Fruit fly (Drosophila melanogaster): ENCODE results near the gene Cmpk.

Cmpk gene

dm6 chr3R:26042131-26042885, 12.9 kb downstream of the Cmpk start (continued):
- TF ChIP-seq CG9437 (GFP tag; optimal IDR thresholded peaks at IDR 0.05) (peak; percentile 89), tup (GFP tag; optimal IDR thresholded peaks at IDR 0.05) (peak; percentile 94), CG17385 (GFP tag; optimal IDR thresholded peaks at IDR 0.05) (peak; percentile 93), Tbp (GFP tag; optimal IDR thresholded peaks at IDR 0.05) (no peak), D19B (GFP tag; optimal IDR thresholded peaks at IDR 0.05) (peak; percentile 88), gt (GFP tag; IDR thresholded peaks at IDR 0.05) (peak; percentile 84), CG12299 (tag; optimal IDR thresholded peaks at IDR 0.05) (peak; percentile 77), CG11696 (GFP tag; IDR thresholded peaks at IDR 0.05) (peak; percentile 90), CG1024 (GFP tag; IDR thresholded peaks at IDR 0.05) (peak; percentile 92), CG12659 (GFP tag; optimal IDR thresholded peaks at IDR 0.05) (peak; percentile 97), chif (GFP tag; optimal IDR thresholded peaks at IDR 0.05) (peak; percentile 96 to 97), Hmr (GFP tag; optimal IDR thresholded peaks at IDR 0.05) (peak; percentile 97), emc (GFP tag; optimal IDR thresholded peaks at IDR 0.05) (peak; percentile 91), ems (GFP tag; optimal IDR thresholded peaks at IDR 0.05) (peak; percentile 96), Trl (optimal IDR thresholded peaks at IDR 0.05) (peak in 1 of 2 experiments; percentile 76), Trl (GFP tag; optimal IDR thresholded peaks at IDR 0.05) (peak; percentile 98), CG3847 (GFP tag; IDR thresholded peaks at IDR 0.05) (peak; percentile 96), CG11093 (GFP tag; IDR thresholded peaks at IDR 0.05) (peak; percentile 94), sd (tag; optimal IDR thresholded peaks at IDR 0.05) (peak; percentile 76), pros (GFP tag; optimal IDR thresholded peaks at IDR 0.05) (no peak)

DNA sequence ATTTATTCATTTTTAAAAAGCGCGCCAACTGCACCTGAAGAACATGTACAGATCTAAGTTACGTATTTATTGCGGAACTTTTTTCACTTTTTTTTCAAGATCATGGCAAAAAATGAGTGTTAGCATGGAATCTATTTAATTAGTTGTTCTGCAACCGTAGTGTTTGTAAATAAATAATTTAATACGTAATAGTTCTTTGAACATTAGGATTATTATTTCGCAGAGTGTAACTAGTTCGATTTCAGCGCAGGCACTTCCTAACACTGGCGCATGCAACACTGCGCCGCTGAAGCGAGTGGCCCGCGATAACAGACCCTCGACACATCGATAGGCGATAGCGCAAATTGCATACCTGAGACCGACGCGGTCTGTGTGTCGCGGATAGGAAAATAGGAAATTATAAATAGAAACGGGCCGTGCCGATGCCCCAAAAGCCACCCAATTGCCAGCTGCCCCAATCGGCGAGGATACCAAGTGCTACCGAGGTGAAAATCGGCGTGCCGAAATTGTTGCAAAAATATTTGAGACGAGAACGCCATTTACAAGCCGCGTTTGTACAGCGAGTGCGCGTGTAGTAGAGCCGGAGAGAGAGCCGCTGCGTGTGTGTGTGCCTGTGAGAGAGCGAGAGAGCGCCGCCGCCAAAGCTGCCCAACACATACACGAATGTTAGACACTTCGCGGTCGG, 13.7 kb downstream of the Cmpk start, which contains the start of gene gro:
Gene gro (plus strand): TSS at position 320 of the 685 bp plus-strand sequence.
- TF ChIP-seq CG10431 (GFP tag; optimal IDR thresholded peaks at IDR 0.05) = no peak
- no peak for TF ChIP-seq CG11093 (GFP tag; IDR thresholded peaks at IDR 0.05)
- no peak for TF ChIP-seq Doc2 (GFP tag; IDR thresholded peaks at IDR 0.05)
- peak; percentile 47 for TF ChIP-seq CG4820 (GFP tag; optimal IDR thresholded peaks at IDR 0.05)
- peak; percentile 36; the same call in 1 of the 3 replicates for TF ChIP-seq CG11695 (GFP tag; IDR thresholded peaks at IDR 0.05)
- peak; percentile 68 for TF ChIP-seq HmgD (GFP tag; optimal IDR thresholded peaks at IDR 0.05)
- peak; percentile 61 for TF ChIP-seq Aef1 (GFP tag; IDR thresholded peaks at IDR 0.05)
- no peak for TF ChIP-seq CG1832 (GFP tag; optimal IDR thresholded peaks at IDR 0.05)
- TF ChIP-seq Nf-YA (GFP tag; IDR thresholded peaks at IDR 0.05) = peak; percentile 58; the same call in 1 of the 2 replicates
- TF ChIP-seq CG6254 (GFP tag; optimal IDR thresholded peaks at IDR 0.05) = peak; percentile 19
- TF ChIP-seq CG16779 (GFP tag; IDR thresholded peaks at IDR 0.05) = peak; percentile 75; the same call in 1 of the 2 replicates
- TF ChIP-seq CG11085 (GFP tag; IDR thresholded peaks at IDR 0.05) = peak; percentile 60; the same call in 1 of the 2 replicates
- TF ChIP-seq grau (tag; optimal IDR thresholded peaks at IDR 0.05) = peak; percentile 61
- TF ChIP-seq yki (optimal IDR thresholded peaks at IDR 0.05) = peak; percentile 54
- TF ChIP-seq ara (GFP tag; IDR thresholded peaks at IDR 0.05) = peak; percentile 26; the same call in 1 of the 2 replicates
- peak; percentile 85 for TF ChIP-seq HLH4C (GFP tag; IDR thresholded peaks at IDR 0.05; ENCODE audit: partially characterized antibody)
- peak; percentile 83 for TF ChIP-seq HmgZ (tag; optimal IDR thresholded peaks at IDR 0.05)
- peak; percentile 76 for TF ChIP-seq CG11247 (GFP tag; IDR thresholded peaks at IDR 0.05)
- peak; percentile 74 for TF ChIP-seq Max (GFP tag; optimal IDR thresholded peaks at IDR 0.05)
- peak; percentile 65 for TF ChIP-seq sisA (GFP tag; IDR thresholded peaks at IDR 0.05)
- TF ChIP-seq zen2 (GFP tag; IDR thresholded peaks at IDR 0.05; ENCODE audit: partially characterized antibody) = peak; percentile 26; the same call in 1 of the 3 replicates
- peak; percentile 72 for TF ChIP-seq CG16863 (GFP tag; optimal IDR thresholded peaks at IDR 0.05)
- TF ChIP-seq Meics (GFP tag; optimal IDR thresholded peaks at IDR 0.05) = peak; percentile 51
- peak; percentile 27 for TF ChIP-seq BtbVII (GFP tag; optimal IDR thresholded peaks at IDR 0.05)
- peak; percentile 43 for TF ChIP-seq CG18011 (GFP tag; optimal IDR thresholded peaks at IDR 0.05)
- TF ChIP-seq CG12071 (GFP tag; optimal IDR thresholded peaks at IDR 0.05) = peak; percentile 7
- peak; percentile 80 for TF ChIP-seq Sin3A (optimal IDR thresholded peaks at IDR 0.05)
- peak; percentile 82 for TF ChIP-seq CG7987 (GFP tag; optimal IDR thresholded peaks at IDR 0.05)
- peak; percentile 88 for TF ChIP-seq row (GFP tag; IDR thresholded peaks at IDR 0.05)
- TF ChIP-seq Ets97D (GFP tag; optimal IDR thresholded peaks at IDR 0.05) = peak; percentile 97

Data from whole organism, embryonic.